Fruit fly (Drosophila melanogaster): Measurements from ENCODE around the gene Frq2.

Frq2 gene

dm6 chrX:18205044-18205443 is 27.6 kb downstream of the Frq2 start, which contains the start of gene Hesr:
Gene Hesr (minus strand): TSS chrX:18205144.
- no peak for TF ChIP-seq noc (tag; optimal IDR thresholded peaks at IDR 0.05)

- no peak for TF ChIP-seq noc (tag; optimal IDR thresholded peaks at IDR 0.05)
These were observed 30.1 kb downstream of the Frq2 start for dm6 chrX:18207533-18207932.

dm6 chrX:18208079-18208865 is 30.9 kb downstream of the Frq2 start:
- TF ChIP-seq noc (tag; optimal IDR thresholded peaks at IDR 0.05), result no peak

dm6 chrX:18208930-18209477 is 31.6 kb downstream of the Frq2 start, which contains the start of gene Him:
Gene Him (plus strand): TSS chrX:18209427.
- no peak for TF ChIP-seq noc (tag; optimal IDR thresholded peaks at IDR 0.05)

- no peak for TF ChIP-seq noc (tag; optimal IDR thresholded peaks at IDR 0.05)
These were observed 48.6 kb downstream of the Frq2 start, which contains the start of gene CG33639 for dm6 chrX:18225976-18226375. Gene CG33639 (minus strand): TSS chrX:18226076.

- TF ChIP-seq noc (tag; optimal IDR thresholded peaks at IDR 0.05), result no peak
These were observed 60.5 kb downstream of the Frq2 start for dm6 chrX:18237886-18238285.

- no peak for TF ChIP-seq noc (tag; optimal IDR thresholded peaks at IDR 0.05)
These were observed 61.0 kb downstream of the Frq2 start for dm6 chrX:18238449-18238848.

- no peak for TF ChIP-seq noc (tag; optimal IDR thresholded peaks at IDR 0.05)
These were observed 61.9 kb downstream of the Frq2 start for dm6 chrX:18239301-18239700.

- TF ChIP-seq noc (tag; optimal IDR thresholded peaks at IDR 0.05), result no peak
These were observed 63.9 kb downstream of the Frq2 start for dm6 chrX:18241267-18241666.

dm6 chrX:18243184-18243375 is 65.7 kb downstream of the Frq2 start, which contains the start of gene upd2:
Gene upd2 (minus strand): TSS chrX:18243284.
- no peak for TF ChIP-seq noc (tag; optimal IDR thresholded peaks at IDR 0.05)

- TF ChIP-seq noc (tag; optimal IDR thresholded peaks at IDR 0.05), result no peak
These were observed 66.2 kb downstream of the Frq2 start for dm6 chrX:18243376-18244272.

- no peak for TF ChIP-seq noc (tag; optimal IDR thresholded peaks at IDR 0.05)
These were observed 67.8 kb downstream of the Frq2 start for dm6 chrX:18245182-18245581.

dm6 chrX:18246842-18247241 is 69.4 kb downstream of the Frq2 start:
- no peak for TF ChIP-seq noc (tag; optimal IDR thresholded peaks at IDR 0.05)

dm6 chrX:18248267-18248666 is 70.9 kb downstream of the Frq2 start:
- TF ChIP-seq noc (tag; optimal IDR thresholded peaks at IDR 0.05), result no peak

dm6 chrX:18251910-18252309 is 74.5 kb downstream of the Frq2 start:
- no peak for TF ChIP-seq noc (tag; optimal IDR thresholded peaks at IDR 0.05)

dm6 chrX:18253773-18254172 is 76.4 kb downstream of the Frq2 start:
- TF ChIP-seq noc (tag; optimal IDR thresholded peaks at IDR 0.05), result no peak

All from whole organism, larva.